Fruit fly (Drosophila melanogaster): ENCODE data around the gene CG4768.

DNA sequence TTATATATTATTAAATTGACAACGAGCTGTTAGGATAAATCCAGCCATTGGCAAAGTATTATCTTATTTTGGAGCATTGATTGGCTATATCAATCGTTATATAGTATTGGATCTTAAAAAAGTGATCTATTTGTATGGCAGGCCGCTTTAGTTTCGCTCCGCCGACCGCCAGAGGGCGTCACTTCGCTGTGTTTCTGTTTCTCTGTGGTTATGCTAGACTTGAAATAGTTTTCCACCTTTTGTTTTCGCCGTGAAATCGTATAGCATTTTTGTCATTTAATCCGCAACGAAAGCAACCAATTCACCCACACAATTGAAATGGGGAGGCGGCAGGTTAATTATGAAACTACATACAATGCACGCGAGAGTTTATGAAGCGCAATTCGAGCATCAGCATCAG is 45.1 kb upstream of the CG4768 start:
- TF ChIP-seq Oaz (GFP tag; IDR thresholded peaks at IDR 0.05): no peak
- TF ChIP-seq Camta (GFP tag; optimal IDR thresholded peaks at IDR 0.05): no peak
- TF ChIP-seq so (GFP tag; IDR thresholded peaks at IDR 0.05): no peak
- no peak for TF ChIP-seq Drgx (GFP tag; IDR thresholded peaks at IDR 0.05)
- no peak for TF ChIP-seq Ravus (GFP tag; IDR thresholded peaks at IDR 0.05)
- peak; percentile 3 for TF ChIP-seq Ets65A (GFP tag)
- TF ChIP-seq eve (GFP tag; optimal IDR thresholded peaks at IDR 0.05): no peak
- no peak for TF ChIP-seq CG3838 (GFP tag; optimal IDR thresholded peaks at IDR 0.05)
- no peak for TF ChIP-seq CG12155 (GFP tag; optimal IDR thresholded peaks at IDR 0.05)

All from whole organism, embryonic.